Fruit fly (Drosophila melanogaster) whole organism, adult: ENCODE measurements around the gene Akr1B.

ENCODE experiments used
- CG11617 ChIP-seq: fragments of 200-800 bp; sonication (Bioruptor generic); optimal IDR thresholded peaks from 2 replicates; lab custom pipeline; 2017; ENCODE audit warnings: mild to moderate bottlenecking, missing biosample characterization, missing genetic modification reagents, missing genetic modification characterization
- CG12768 ChIP-seq: fragments of 200-800 bp; sonication (Bioruptor generic); optimal IDR thresholded peaks from 2 replicates; lab custom pipeline; 2017; ENCODE audit warnings: missing biosample characterization, missing genetic modification characterization, mild to moderate bottlenecking, moderate library complexity, missing genetic modification reagents
- CG14711 ChIP-seq: fragments of 200-800 bp; sonication (Bioruptor generic); optimal IDR thresholded peaks from 2 replicates; lab custom pipeline; 2018; ENCODE audit warnings: missing biosample characterization, mild to moderate bottlenecking, missing genetic modification characterization, moderate library complexity
- CG1620 ChIP-seq: fragments of 200-800 bp; sonication (Bioruptor generic); optimal IDR thresholded peaks from 2 replicates; lab custom pipeline; 2016; ENCODE audit warnings: missing biosample characterization, missing genetic modification characterization
- CG33017 ChIP-seq: fragments of 200-800 bp; sonication (Bioruptor generic); optimal IDR thresholded peaks from 2 replicates; lab custom pipeline; 2018; ENCODE audit warnings: missing biosample characterization, mild to moderate bottlenecking, missing genetic modification characterization, moderate library complexity
- CG5204 ChIP-seq: fragments of 200-800 bp; sonication (Bioruptor generic); optimal IDR thresholded peaks from 2 replicates; lab custom pipeline; 2016; ENCODE audit warnings: missing biosample characterization, missing genetic modification characterization
- CG7045 ChIP-seq: fragments of 200-800 bp; sonication (Bioruptor generic); optimal IDR thresholded peaks from 2 replicates; lab custom pipeline; 2017; ENCODE audit warnings: missing biosample characterization, mild to moderate bottlenecking, missing genetic modification characterization
- CG7101 ChIP-seq: fragments of 200-800 bp; sonication (Bioruptor generic); optimal IDR thresholded peaks from 2 replicates; lab custom pipeline; 2018; ENCODE audit warnings: missing biosample characterization, mild to moderate bottlenecking, missing genetic modification characterization, moderate library complexity
- Clk ChIP-seq: fragments of 200-800 bp; sonication (Bioruptor generic); optimal IDR thresholded peaks from 2 replicates; lab custom pipeline; 2017; ENCODE audit warnings: missing biosample characterization, missing genetic modification characterization
- Crg-1 ChIP-seq: fragments of 200-800 bp; sonication (Bioruptor generic); optimal IDR thresholded peaks from 2 replicates; lab custom pipeline; 2016; ENCODE audit warnings: missing biosample characterization, missing genetic modification characterization
- Hr96 ChIP-seq: fragments of 200-800 bp; sonication (Bioruptor generic); optimal IDR thresholded peaks from 2 replicates; lab custom pipeline; 2016; ENCODE audit warnings: missing biosample characterization, missing genetic modification characterization
- Mnt ChIP-seq: fragments of 200-800 bp; sonication (Bioruptor generic); optimal IDR thresholded peaks from 2 replicates; lab custom pipeline; 2016; ENCODE audit warnings: missing biosample characterization, mild to moderate bottlenecking, missing genetic modification characterization
- bab1 ChIP-seq: fragments of 200-800 bp; sonication (Bioruptor generic); optimal IDR thresholded peaks from 3 replicates; lab custom pipeline; 2019; ENCODE audit warnings: missing biosample characterization, mild to moderate bottlenecking, missing genetic modification characterization, moderate library complexity
- cic ChIP-seq: fragments of 200-800 bp; sonication (Bioruptor generic); optimal IDR thresholded peaks from 2 replicates; lab custom pipeline; 2017; ENCODE audit warnings: missing biosample characterization, mild to moderate bottlenecking, missing genetic modification characterization, moderate library complexity
- cnc ChIP-seq, 2 experiments: fragments of >200 bp; optimal IDR thresholded peaks; 2 replicates each; lab custom pipeline; 2017
- kay ChIP-seq: fragments of 200-800 bp; sonication (Bioruptor generic); peaks from one replicate; lab custom pipeline; 2016; ENCODE audit warnings: missing biosample characterization, missing genetic modification characterization, borderline replicate concordance
- ovo ChIP-seq: fragments of 200-800 bp; sonication (Bioruptor generic); optimal IDR thresholded peaks from 2 replicates; lab custom pipeline; 2016; ENCODE audit warnings: missing biosample characterization, missing genetic modification characterization
- pad ChIP-seq: fragments of 200-800 bp; sonication (Bioruptor generic); optimal IDR thresholded peaks from 3 replicates; lab custom pipeline; 2017; ENCODE audit warnings: missing biosample characterization, missing genetic modification characterization, mild to moderate bottlenecking, moderate library complexity, missing genetic modification reagents
- tj ChIP-seq: fragments of 200-800 bp; sonication (Bioruptor generic); optimal IDR thresholded peaks from 3 replicates; lab custom pipeline; 2017; ENCODE audit warnings: missing biosample characterization, mild to moderate bottlenecking, missing genetic modification characterization, moderate library complexity
- toe ChIP-seq: fragments of 200-800 bp; sonication (Bioruptor generic); optimal IDR thresholded peaks from 2 replicates; lab custom pipeline; 2016; ENCODE audit warnings: missing biosample characterization, missing genetic modification characterization

The Akr1B gene

DNA sequence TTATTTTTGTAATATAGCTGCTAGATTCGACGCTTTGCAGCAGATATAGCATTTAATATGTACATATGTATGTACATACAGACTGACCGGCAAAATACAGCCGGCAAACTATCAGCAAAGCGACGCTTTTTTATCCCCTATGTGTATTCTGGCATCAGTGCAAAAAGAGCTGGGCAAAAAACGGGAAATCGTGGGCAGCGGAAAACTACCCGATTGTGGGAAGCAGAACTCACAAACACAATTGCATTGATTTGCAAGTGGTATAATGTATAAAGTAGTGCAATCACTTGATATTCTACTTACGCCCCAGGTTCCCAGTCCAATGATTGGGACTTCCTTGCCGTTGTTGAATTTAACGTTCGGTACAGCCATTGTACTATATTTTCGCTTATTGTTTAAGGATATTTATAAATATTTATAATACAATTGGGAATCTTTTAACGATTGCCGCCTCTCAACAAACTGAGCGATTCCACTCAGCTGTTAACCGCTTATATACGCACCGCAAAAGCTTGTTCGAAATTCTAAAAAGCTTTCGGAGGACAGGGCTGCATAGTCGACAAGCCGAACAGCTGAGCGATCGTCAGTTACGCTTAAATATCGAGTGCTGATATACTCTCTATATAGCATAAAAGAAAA lies 817 bp downstream of the Akr1B start:
- no peak for TF ChIP-seq Hr96 (GFP tag; lab: Kevin White, UChicago)
- TF ChIP-seq tj (GFP tag; lab: Kevin White, UChicago): peak; percentile 39
- TF ChIP-seq CG7045 (GFP tag; lab: Kevin White, UChicago): no peak
- TF ChIP-seq CG12768: peak; percentile 30
- peak; percentile 75 for TF ChIP-seq bab1
- TF ChIP-seq CG1620 (GFP tag; lab: Kevin White, UChicago): no peak
- TF ChIP-seq Mnt (GFP tag; lab: Kevin White, UChicago): peak; percentile 47
- TF ChIP-seq pad: peak; percentile 27
- TF ChIP-seq ovo (GFP tag; lab: Kevin White, UChicago): no peak
- peak; percentile 10 for TF ChIP-seq toe (GFP tag; lab: Kevin White, UChicago)
- peak; percentile 73 for TF ChIP-seq cic (GFP tag; lab: Kevin White, UChicago)
- peak; percentile 59 for TF ChIP-seq CG33017 (tag; lab: Kevin White, UChicago)
- TF ChIP-seq cnc (optimal IDR thresholded peaks at IDR 0.05; lab: Kevin White, UChicago): no peak
- TF ChIP-seq CG14711 (tag; lab: Kevin White, UChicago): peak; percentile 26
- TF ChIP-seq kay (GFP tag; lab: Kevin White, UChicago): peak; percentile 96
- TF ChIP-seq Clk: no peak
- no peak for TF ChIP-seq CG5204 (GFP tag; lab: Kevin White, UChicago)
- TF ChIP-seq Crg-1 (GFP tag; lab: Kevin White, UChicago): no peak
- TF ChIP-seq CG7101 (tag; lab: Kevin White, UChicago): peak; percentile 57
- TF ChIP-seq CG11617: peak; percentile 64

DNA sequence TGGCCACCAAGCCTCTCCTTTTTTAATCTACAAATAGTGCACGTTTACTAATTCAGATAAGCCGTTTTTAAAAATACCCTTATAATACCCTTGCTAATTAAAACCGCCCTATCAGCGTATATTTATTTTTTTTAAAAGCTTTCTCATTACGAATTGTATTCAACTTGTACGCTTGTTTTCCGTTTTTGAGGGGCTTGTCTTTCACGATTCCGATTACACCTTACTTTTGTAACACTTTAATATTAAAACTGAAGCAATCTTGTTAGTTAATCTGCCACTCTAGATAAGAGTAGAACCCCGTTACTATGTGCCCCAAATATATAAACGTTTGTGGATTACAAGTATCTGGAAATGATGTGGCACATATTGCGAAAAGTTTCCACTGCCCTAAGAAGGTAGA lies 1.4 kb downstream of the Akr1B start:
- TF ChIP-seq tj (GFP tag; lab: Kevin White, UChicago) (peak; percentile 65), CG1620 (GFP tag; lab: Kevin White, UChicago) (no peak), kay (GFP tag; lab: Kevin White, UChicago) (peak; percentile 84)

DNA sequence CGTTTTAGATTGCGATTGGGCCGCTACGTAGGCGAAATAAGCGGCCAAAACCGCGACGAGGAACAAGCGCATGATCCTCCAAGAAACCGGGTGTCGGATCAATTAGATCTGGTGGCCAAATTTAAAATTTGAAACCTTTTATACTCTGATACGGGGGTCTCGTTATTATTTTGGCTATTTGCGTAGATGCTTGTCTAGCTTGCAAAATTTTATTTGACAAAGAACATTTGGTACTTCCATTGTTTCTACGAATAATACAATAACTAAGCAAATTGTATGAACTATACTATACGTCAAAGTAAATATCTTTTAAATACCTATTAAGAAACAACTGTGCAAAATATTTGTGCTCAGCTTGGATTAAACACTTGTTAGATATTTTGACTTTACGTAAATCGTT lies 4.2 kb downstream of the Akr1B start, which contains the start of gene Muc68Ca:
Gene Muc68Ca, minus strand, starts transcription at position 101 of the 400 bp plus-strand sequence.
- TF ChIP-seq CG5204 (GFP tag; lab: Kevin White, UChicago) (no peak), CG33017 (tag; lab: Kevin White, UChicago) (no peak), Mnt (GFP tag; lab: Kevin White, UChicago) (no peak), ovo (GFP tag; lab: Kevin White, UChicago) (no peak), cnc (optimal IDR thresholded peaks at IDR 0.05; lab: Kevin White, UChicago) (no peak), Crg-1 (GFP tag; lab: Kevin White, UChicago) (no peak), CG12768 (no peak)

DNA sequence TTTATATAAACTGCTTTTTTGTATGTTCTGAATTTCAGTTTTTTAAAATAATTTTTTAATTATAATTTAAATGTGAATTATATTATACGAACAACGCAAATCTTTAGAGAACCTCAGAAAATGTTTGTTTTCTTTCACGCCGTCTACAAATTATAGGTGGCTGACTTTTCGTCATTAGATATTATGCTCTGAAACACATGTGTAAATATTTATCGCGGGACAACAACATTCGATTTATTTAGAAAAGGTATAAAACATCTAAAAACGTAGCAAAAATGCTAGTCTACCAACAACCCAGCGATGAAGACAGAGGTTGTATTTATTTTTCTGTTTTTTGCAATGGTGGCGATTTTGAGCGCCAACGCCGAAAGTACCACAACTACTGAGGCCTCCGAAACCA lies 14.3 kb downstream of the Akr1B start, which contains the start of gene CG42832:
Gene CG42832, plus strand, starts transcription at position 301 of the 400 bp plus-strand sequence.
- TF ChIP-seq pad: no peak
- TF ChIP-seq tj (GFP tag; lab: Kevin White, UChicago): no peak
- TF ChIP-seq ovo (GFP tag; lab: Kevin White, UChicago): no peak
- TF ChIP-seq cnc (optimal IDR thresholded peaks at IDR 0.05; lab: Kevin White, UChicago): no peak
- TF ChIP-seq CG5204 (GFP tag; lab: Kevin White, UChicago): no peak
- no peak for TF ChIP-seq Crg-1 (GFP tag; lab: Kevin White, UChicago)
- no peak for TF ChIP-seq Hr96 (GFP tag; lab: Kevin White, UChicago)
- no peak for TF ChIP-seq Clk
- no peak for TF ChIP-seq CG14711 (tag; lab: Kevin White, UChicago)
- no peak for TF ChIP-seq CG1620 (GFP tag; lab: Kevin White, UChicago)
- no peak for TF ChIP-seq toe (GFP tag; lab: Kevin White, UChicago)
- TF ChIP-seq CG33017 (tag; lab: Kevin White, UChicago): no peak
- no peak for TF ChIP-seq kay (GFP tag; lab: Kevin White, UChicago)
- no peak for TF ChIP-seq CG7101 (tag; lab: Kevin White, UChicago)
- TF ChIP-seq CG11617: no peak
- no peak for TF ChIP-seq CG12768
- no peak for TF ChIP-seq cic (GFP tag; lab: Kevin White, UChicago)
- no peak for TF ChIP-seq bab1
- TF ChIP-seq Mnt (GFP tag; lab: Kevin White, UChicago): no peak
- no peak for TF ChIP-seq CG7045 (GFP tag; lab: Kevin White, UChicago)

DNA sequence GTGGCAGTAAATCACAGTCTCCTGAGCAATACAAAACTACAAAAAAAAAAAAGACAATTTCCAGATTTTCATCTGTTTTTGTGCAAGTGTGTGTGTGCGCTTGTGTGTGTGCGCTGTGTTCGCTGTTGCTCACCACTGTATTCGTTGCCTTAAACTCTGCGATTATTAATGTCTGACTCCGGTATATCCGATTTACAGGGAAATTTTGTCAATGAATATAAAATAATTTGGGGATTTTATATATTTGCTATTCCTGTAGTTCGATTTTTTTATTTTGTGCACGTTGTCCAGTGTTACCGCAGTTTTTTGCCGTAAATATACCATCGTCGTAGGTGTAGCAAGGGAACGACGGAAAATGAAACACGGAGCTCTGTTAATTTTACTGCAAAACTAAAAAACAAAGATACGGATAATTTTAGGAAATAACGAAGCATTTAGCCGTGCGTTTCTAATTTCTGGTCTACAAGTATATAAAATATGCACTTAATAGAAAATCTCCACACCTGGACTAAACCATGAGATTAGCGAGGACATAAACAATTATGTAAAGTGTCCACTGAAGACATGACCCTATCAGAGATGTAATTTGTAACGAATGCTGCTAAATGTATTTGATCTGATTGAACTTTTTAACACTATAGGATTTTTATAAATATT lies 14.9 kb downstream of the Akr1B start, which contains the start of gene Duba:
Gene Duba, minus strand, starts transcription at position 313 of the 657 bp plus-strand sequence.
- TF ChIP-seq Crg-1 (GFP tag; lab: Kevin White, UChicago) (no peak), CG7045 (GFP tag; lab: Kevin White, UChicago) (no peak), CG7101 (tag; lab: Kevin White, UChicago) (no peak), cnc (optimal IDR thresholded peaks at IDR 0.05; lab: Kevin White, UChicago) (no peak), Clk (no peak), tj (GFP tag; lab: Kevin White, UChicago) (no peak), CG5204 (GFP tag; lab: Kevin White, UChicago) (peak; percentile 23), toe (GFP tag; lab: Kevin White, UChicago) (no peak), Mnt (GFP tag; lab: Kevin White, UChicago) (peak; percentile 44), CG1620 (GFP tag; lab: Kevin White, UChicago) (no peak), ovo (GFP tag; lab: Kevin White, UChicago) (no peak), Hr96 (GFP tag; lab: Kevin White, UChicago) (no peak), CG14711 (tag; lab: Kevin White, UChicago) (no peak), bab1 (no peak), CG33017 (tag; lab: Kevin White, UChicago) (no peak)
